Worm (Caenorhabditis elegans) whole organism, young adult: ENCODE results near the gene F46B3.9.

Experiments used
- B0019.2 ChIP-seq: fragments of 200-800 bp; sonication (Bioruptor generic); conservative IDR thresholded peaks from 2 replicates; pipeline ENCODE4 v1.3.6; 2022; ENCODE audit warnings: missing genetic modification reagents, missing genetic modification characterization, missing compliant biosample characterization
- B0035.1 ChIP-seq: sonication (generic microtip); optimal IDR thresholded peaks from 2 replicates; lab custom pipeline; 2016; ENCODE audit warnings: missing genetic modification characterization, mild to moderate bottlenecking, missing compliant biosample characterization, missing genotype, missing genetic modification reagents
- B0336.3 ChIP-seq: fragments of 200-800 bp; sonication (Bioruptor generic); IDR thresholded peaks from 2 replicates; pipeline ENCODE4 v1.3.6; 2022; ENCODE audit warnings: missing genetic modification characterization, missing compliant biosample characterization
- D2030.7 ChIP-seq: fragments of 200-800 bp; sonication (Bioruptor generic); IDR thresholded peaks from 2 replicates; pipeline ENCODE4 v1.3.6; 2022; ENCODE audit warnings: missing genetic modification reagents, missing genetic modification characterization, missing compliant biosample characterization
- F23B12.7 ChIP-seq: sonication (generic microtip); optimal IDR thresholded peaks from 2 replicates; lab custom pipeline; 2017; ENCODE audit warnings: missing genetic modification characterization, mild to moderate bottlenecking, missing compliant biosample characterization, antibody characterized with exemption, moderate library complexity; ENCODE audit not compliant: insufficient read depth
- F37B4.10 ChIP-seq: fragments of 200-800 bp; sonication (Bioruptor generic); IDR thresholded peaks from 2 replicates; pipeline ENCODE4 v1.3.6; 2022; ENCODE audit warnings: missing genetic modification characterization, missing compliant biosample characterization
- F39B2.1 ChIP-seq: fragments of 200-800 bp; sonication (Bioruptor generic); IDR thresholded peaks from 2 replicates; pipeline ENCODE4 v1.3.6; 2022; ENCODE audit warnings: missing genetic modification reagents, missing genetic modification characterization, missing compliant biosample characterization
- F57C9.4 ChIP-seq: sonication (generic microtip); optimal IDR thresholded peaks from 2 replicates; lab custom pipeline; 2017; ENCODE audit warnings: mild to moderate bottlenecking, missing genetic modification characterization, missing compliant biosample characterization
- K12H6.12 ChIP-seq: fragments of 200-800 bp; sonication (Bioruptor generic); optimal IDR thresholded peaks from 2 replicates; lab custom pipeline; 2018; ENCODE audit warnings: mild to moderate bottlenecking, missing genetic modification characterization, missing compliant biosample characterization
- T07F8.4 ChIP-seq: sonication (generic microtip); optimal IDR thresholded peaks from 2 replicates; lab custom pipeline; 2016; ENCODE audit warnings: mild to moderate bottlenecking, missing genetic modification characterization, moderate library complexity, missing compliant biosample characterization
- T26A5.8 ChIP-seq: sonication (generic microtip); optimal IDR thresholded peaks from 2 replicates; lab custom pipeline; 2016; ENCODE audit warnings: missing genetic modification characterization, missing compliant biosample characterization
- Y53G8AR.9 ChIP-seq: fragments of 200-800 bp; sonication (Bioruptor generic); conservative IDR thresholded peaks from 2 replicates; pipeline ENCODE4 v1.3.6; 2022; ENCODE audit warnings: missing genetic modification reagents, missing genetic modification characterization, missing compliant biosample characterization
- akir-1 ChIP-seq: fragments of 200-800 bp; sonication (Bioruptor generic); optimal IDR thresholded peaks from 2 replicates; lab custom pipeline; 2018; ENCODE audit warnings: mild to moderate bottlenecking, missing genetic modification characterization, moderate library complexity, missing compliant biosample characterization
- athp-1 ChIP-seq: sonication (generic microtip); optimal IDR thresholded peaks from 2 replicates; lab custom pipeline; 2017; ENCODE audit warnings: mild to moderate bottlenecking, missing genetic modification characterization, missing compliant biosample characterization
- attf-3 ChIP-seq: fragments of 200-800 bp; sonication (Bioruptor generic); conservative IDR thresholded peaks from 2 replicates; pipeline ENCODE4 v1.3.6; 2022; ENCODE audit warnings: missing genetic modification reagents, missing genetic modification characterization, missing compliant biosample characterization
- attf-5 ChIP-seq: fragments of 200-800 bp; sonication (Bioruptor generic); optimal IDR thresholded peaks from 2 replicates; lab custom pipeline; 2018; ENCODE audit warnings: mild to moderate bottlenecking, missing genetic modification characterization, missing compliant biosample characterization
- ceh-40 ChIP-seq: fragments of 200-800 bp; sonication (Bioruptor generic); IDR thresholded peaks from 2 replicates; pipeline ENCODE4 v1.3.6; 2022; ENCODE audit warnings: missing genetic modification characterization, missing compliant biosample characterization
- ceh-58 ChIP-seq: fragments of 200-800 bp; sonication (Bioruptor generic); IDR thresholded peaks from 2 replicates; pipeline ENCODE4 v1.3.6; 2022; ENCODE audit warnings: missing genetic modification characterization, missing compliant biosample characterization
- fkh-3 ChIP-seq: sonication (generic microtip); optimal IDR thresholded peaks from 2 replicates; lab custom pipeline; 2016; ENCODE audit warnings: mild to moderate bottlenecking, missing genetic modification characterization, missing compliant biosample characterization
- hlh-12 ChIP-seq: sonication (generic microtip); optimal IDR thresholded peaks from 2 replicates; lab custom pipeline; 2016; ENCODE audit warnings: missing genetic modification characterization, missing compliant biosample characterization
- hmg-20 ChIP-seq: fragments of 200-800 bp; sonication (Bioruptor generic); IDR thresholded peaks from 2 replicates; pipeline ENCODE4 v1.3.6; 2022; ENCODE audit warnings: missing genetic modification reagents, missing genetic modification characterization, missing compliant biosample characterization
- hsf-1 ChIP-seq: fragments of 200-800 bp; sonication (Bioruptor generic); IDR thresholded peaks from 2 replicates; pipeline ENCODE4 v1.3.6; 2022; ENCODE audit warnings: missing genetic modification reagents, missing genetic modification characterization, missing compliant biosample characterization
- lag-1 ChIP-seq: fragments of 200-800 bp; sonication (Bioruptor generic); IDR thresholded peaks from 2 replicates; pipeline ENCODE4 v1.3.6; 2022; ENCODE audit warnings: missing genetic modification reagents, missing genetic modification characterization, missing compliant biosample characterization
- lir-1 ChIP-seq: fragments of 200-800 bp; sonication (Bioruptor generic); conservative IDR thresholded peaks from 2 replicates; pipeline ENCODE4 v1.3.6; 2022; ENCODE audit warnings: missing genetic modification reagents, missing genetic modification characterization, missing compliant biosample characterization
- nfya-1 ChIP-seq: sonication (generic microtip); optimal IDR thresholded peaks from 2 replicates; lab custom pipeline; 2017; ENCODE audit warnings: antibody characterized with exemption, missing compliant biosample characterization, missing genetic modification characterization, borderline replicate concordance; ENCODE audit not compliant: insufficient read depth
- nfya-2 ChIP-seq: fragments of 200-800 bp; sonication (Bioruptor generic); IDR thresholded peaks from 2 replicates; pipeline ENCODE4 v1.3.6; 2022; ENCODE audit warnings: missing genetic modification reagents, missing genetic modification characterization, missing compliant biosample characterization
- nhr-80 ChIP-seq: sonication (generic microtip); optimal IDR thresholded peaks from 2 replicates; lab custom pipeline; 2016; ENCODE audit warnings: missing genetic modification characterization, missing compliant biosample characterization
- pbrm-1 ChIP-seq: fragments of 200-800 bp; sonication (Bioruptor generic); IDR thresholded peaks from 2 replicates; pipeline ENCODE4 v1.3.6; 2022; ENCODE audit warnings: missing genetic modification reagents, missing genetic modification characterization, missing compliant biosample characterization
- pha-4 ChIP-seq: fragments of 150-350 bp; sonication (generic microtip); optimal IDR thresholded peaks from 2 replicates; lab custom pipeline; 2014; ENCODE audit warnings: missing biosample characterization, missing genetic modification reagents, missing genetic modification characterization
- repo-1 ChIP-seq: sonication (generic microtip); optimal IDR thresholded peaks from 2 replicates; lab custom pipeline; 2017; ENCODE audit warnings: mild to moderate bottlenecking, missing genetic modification characterization, missing compliant biosample characterization
- snpc-1.1 ChIP-seq: sonication (generic microtip); optimal IDR thresholded peaks from 2 replicates; lab custom pipeline; 2017; ENCODE audit warnings: missing genetic modification characterization, mild to moderate bottlenecking, missing compliant biosample characterization, antibody characterized with exemption, moderate library complexity, missing genotype, missing genetic modification reagents; ENCODE audit not compliant: insufficient read depth
- snpc-1.3 ChIP-seq: sonication (generic microtip); optimal IDR thresholded peaks from 2 replicates; lab custom pipeline; 2017; ENCODE audit warnings: missing genetic modification characterization, mild to moderate bottlenecking, missing compliant biosample characterization, antibody characterized with exemption, moderate library complexity, missing genotype, missing genetic modification reagents; ENCODE audit not compliant: insufficient read depth
- tbp1 ChIP-seq: fragments of 200-800 bp; sonication (Bioruptor generic); optimal IDR thresholded peaks from 2 replicates; lab custom pipeline; 2018; ENCODE audit warnings: mild to moderate bottlenecking, missing genetic modification characterization, missing compliant biosample characterization
- tbx-9 ChIP-seq: sonication (generic microtip); optimal IDR thresholded peaks from 2 replicates; lab custom pipeline; 2016; ENCODE audit warnings: borderline replicate concordance, missing genetic modification characterization, inconsistent platforms, missing compliant biosample characterization
- xnd-1 ChIP-seq: sonication (generic microtip); optimal IDR thresholded peaks from 2 replicates; lab custom pipeline; 2016; ENCODE audit warnings: missing genotype, missing genetic modification reagents, missing genetic modification characterization, missing compliant biosample characterization
- zim-3 ChIP-seq: sonication (generic microtip); optimal IDR thresholded peaks from 2 replicates; lab custom pipeline; 2017; ENCODE audit warnings: mild to moderate bottlenecking, missing genetic modification characterization, moderate library complexity, missing compliant biosample characterization
- ztf-18 ChIP-seq: sonication (generic microtip); optimal IDR thresholded peaks from 2 replicates; lab custom pipeline; 2016; ENCODE audit warnings: missing genotype, mild to moderate bottlenecking, missing genetic modification characterization, missing compliant biosample characterization
- ztf-26 ChIP-seq: sonication (generic microtip); optimal IDR thresholded peaks from 2 replicates; lab custom pipeline; 2017; ENCODE audit warnings: missing genetic modification characterization, missing compliant biosample characterization

The F46B3.9 gene

DNA sequence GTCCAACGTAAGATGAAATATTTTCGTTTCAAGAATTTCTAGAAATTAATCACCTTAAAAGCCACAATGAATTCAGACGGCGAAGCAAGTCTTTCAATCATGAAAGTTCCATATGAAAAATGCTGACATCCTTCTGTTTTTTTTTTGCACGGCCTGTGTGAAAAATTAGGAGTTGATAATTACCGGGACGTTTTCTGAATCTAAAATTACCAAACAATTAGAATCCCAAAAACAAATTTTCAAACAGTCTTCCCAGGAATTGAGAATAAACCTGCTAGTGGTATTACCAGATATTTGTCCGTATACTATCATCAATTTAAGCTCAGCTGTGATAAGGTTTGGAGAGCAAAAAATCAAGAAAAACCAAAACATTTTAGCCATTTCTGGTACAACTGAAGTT, 12.4 kb upstream of the F46B3.9 start, which contains the start of gene Y44A6B.3:
Gene Y44A6B.3, minus strand, starts transcription at position 101 of the 400 bp plus-strand sequence.
- TF ChIP-seq B0336.3: no peak
- TF ChIP-seq zim-3 (tag; lab: Kevin White, UChicago): no peak
- no peak for TF ChIP-seq F39B2.1 (GFP tag; lab: Robert Waterston, UW)
- TF ChIP-seq snpc-1.3 (tag; lab: Kevin White, UChicago): no peak
- no peak for TF ChIP-seq T07F8.4 (tag; lab: Kevin White, UChicago)
- TF ChIP-seq B0035.1 (tag; lab: Kevin White, UChicago): no peak
- TF ChIP-seq K12H6.12: no peak

- TF ChIP-seq lir-1 (GFP tag; lab: Robert Waterston, UW): no peak
- no peak for TF ChIP-seq akir-1 (GFP tag; lab: Kevin White, UChicago)
- no peak for TF ChIP-seq hmg-20 (GFP tag; lab: Robert Waterston, UW)
Observed at ce11 chrV:20636855-20637254, 10.9 kb upstream of the F46B3.9 start, which contains the start of gene ttr-13. ttr-13 (minus strand) TSS chrV:20636955.

ce11 chrV:20634330-20634729, 8.4 kb upstream of the F46B3.9 start, which contains the start of gene F46B3.16:
F46B3.16 (plus strand) TSS chrV:20634630.
- no peak for TF ChIP-seq zim-3 (tag; lab: Kevin White, UChicago)
- TF ChIP-seq nfya-1: no peak
- no peak for TF ChIP-seq attf-5 (GFP tag; lab: Kevin White, UChicago)
- TF ChIP-seq F23B12.7 (tag; lab: Kevin White, UChicago): no peak
- TF ChIP-seq tbx-9 (tag; lab: Kevin White, UChicago): no peak
- TF ChIP-seq D2030.7: no peak
- TF ChIP-seq akir-1 (GFP tag; lab: Kevin White, UChicago): no peak
- TF ChIP-seq xnd-1: no peak
- no peak for TF ChIP-seq hsf-1 (GFP tag; lab: Robert Waterston, UW)
- no peak for TF ChIP-seq ceh-58
- TF ChIP-seq nfya-2: no peak
- TF ChIP-seq, all 124 proteins: peak for 0

DNA sequence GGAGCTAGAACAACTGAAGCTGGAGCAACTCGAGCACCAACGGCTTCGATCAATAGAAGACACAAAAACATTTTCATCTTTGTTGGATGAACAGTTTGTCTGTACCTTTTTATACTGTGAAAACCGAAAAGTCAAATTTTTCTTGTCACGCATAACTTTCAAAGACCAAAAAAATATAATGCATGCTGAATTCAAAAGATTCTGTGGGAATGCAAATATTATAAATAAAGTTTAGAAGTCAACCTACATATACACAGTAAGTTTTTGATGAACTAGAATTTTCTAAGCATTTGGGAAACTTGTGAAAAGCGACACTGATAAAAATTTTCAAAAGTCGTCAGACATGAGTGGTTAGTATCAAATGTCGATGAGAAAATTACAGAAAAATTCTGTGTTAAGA, 7.7 kb upstream of the F46B3.9 start, which contains the start of gene F46B3.15:
Gene F46B3.15, minus strand, starts transcription at position 101 of the 400 bp plus-strand sequence.
- TF ChIP-seq T26A5.8 (tag; lab: Kevin White, UChicago) (no peak), ztf-26 (no peak), lag-1 (GFP tag; lab: Robert Waterston, UW) (no peak), nhr-80 (tag; lab: Kevin White, UChicago) (no peak), xnd-1 (no peak), F57C9.4 (tag; lab: Kevin White, UChicago) (no peak), Y53G8AR.9 (no peak), ztf-18 (tag; lab: Kevin White, UChicago) (no peak), hlh-12 (tag; lab: Kevin White, UChicago) (no peak), pbrm-1 (GFP tag; lab: Robert Waterston, UW) (no peak)

ce11 chrV:20631255-20631654, 5.3 kb upstream of the F46B3.9 start, which contains the start of gene F46B3.14:
F46B3.14 (minus strand) TSS chrV:20631355.
- TF ChIP-seq F37B4.10: no peak
- TF ChIP-seq ceh-40 (GFP tag; lab: Robert Waterston, UW): no peak
- TF ChIP-seq fkh-3 (tag; lab: Kevin White, UChicago): no peak
- TF ChIP-seq athp-1: no peak
- no peak for TF ChIP-seq attf-3 (GFP tag; lab: Robert Waterston, UW)
- TF ChIP-seq akir-1 (GFP tag; lab: Kevin White, UChicago): no peak
- TF ChIP-seq tbp1 (GFP tag; lab: Kevin White, UChicago): no peak
- TF ChIP-seq pha-4 (tag; lab: Kevin White, UChicago): no peak
- no peak for TF ChIP-seq B0019.2 (GFP tag; lab: Robert Waterston, UW)
- no peak for TF ChIP-seq nfya-2
- no peak for TF ChIP-seq snpc-1.1 (tag; lab: Kevin White, UChicago)
- no peak for TF ChIP-seq repo-1 (tag; lab: Kevin White, UChicago)
